Worm (Caenorhabditis elegans): ENCODE results near the gene T16G1.7.

DNA sequence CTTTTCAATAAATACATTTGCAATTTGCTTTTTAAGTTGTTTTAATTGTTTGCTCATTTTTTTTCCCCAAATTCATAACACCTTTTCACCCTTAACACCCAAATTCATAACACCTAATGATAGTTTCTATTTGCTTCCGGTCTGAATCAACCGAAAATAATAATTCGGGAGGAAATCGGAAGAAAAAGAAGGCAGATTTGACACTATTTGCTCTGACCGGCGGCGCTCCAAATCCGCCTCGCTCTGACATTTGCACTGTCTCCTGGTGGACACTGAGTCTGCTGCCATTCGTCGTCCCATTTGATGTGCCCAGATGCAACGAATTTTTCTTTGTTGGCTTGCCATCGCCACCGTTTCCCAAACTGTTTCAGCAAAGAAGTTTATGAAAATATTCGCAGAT is 10.8 kb downstream of the T16G1.7 start, which contains the start of gene pqn-67:
- TF ChIP-seq elt-3 (tag; optimal IDR thresholded peaks at IDR 0.05) (no peak), unc-130 (tag; optimal IDR thresholded peaks at IDR 0.05) (no peak), C04F5.9 (tag; optimal IDR thresholded peaks at IDR 0.05) (no peak), efl-1 (optimal IDR thresholded peaks at IDR 0.05) (no peak), efl-1 (GFP tag; optimal IDR thresholded peaks at IDR 0.05 in 1 of 2) (peak in 1 of 2 experiments; percentile 12), egl-13 (tag; optimal IDR thresholded peaks at IDR 0.05) (no peak), hpl-2 (GFP tag; optimal IDR thresholded peaks at IDR 0.05) (no peak), lin-13 (GFP tag; optimal IDR thresholded peaks at IDR 0.05) (no peak), unc-62 (GFP tag; optimal IDR thresholded peaks at IDR 0.05) (no peak), dsc-1 (tag; optimal IDR thresholded peaks at IDR 0.05) (no peak), ama-1 (optimal IDR thresholded peaks at IDR 0.05) (no peak), F16B12.6 (tag; optimal IDR thresholded peaks at IDR 0.05) (no peak), pqm-1 (tag; optimal IDR thresholded peaks at IDR 0.05) (no peak), nhr-77 (tag; optimal IDR thresholded peaks at IDR 0.05) (no peak)
